Fruit fly (Drosophila melanogaster): Measurements from ENCODE around the gene dysc.
A peak's percentile ranks its signal among the peaks of the same experiment; 100 is the strongest.

dysc gene

dm6 chr3L:13864568-13864967 is 38.5 kb downstream of the dysc start:
- TF ChIP-seq CG14655 (GFP tag; optimal IDR thresholded peaks at IDR 0.05) (no peak), CG8159 (tag; optimal IDR thresholded peaks at IDR 0.05) (no peak)

- TF ChIP-seq CG4496 (GFP tag; IDR thresholded peaks at IDR 0.05) (peak; percentile 49; the same call in 2 of the 3 replicates), CG32121 (GFP tag; IDR thresholded peaks at IDR 0.05) (no peak)
These were observed 39.7 kb downstream of the dysc start for dm6 chr3L:13863365-13863775.

dm6 chr3L:13862403-13862802 is 40.6 kb downstream of the dysc start:
- no peak for TF ChIP-seq CG8159 (tag; optimal IDR thresholded peaks at IDR 0.05)
- TF ChIP-seq CG32121 (GFP tag; IDR thresholded peaks at IDR 0.05) = peak; percentile 84
- no peak for TF ChIP-seq D1 (tag; optimal IDR thresholded peaks at IDR 0.05)
- no peak; the same call in none of the 2 replicates for TF ChIP-seq CG10348 (GFP tag; IDR thresholded peaks at IDR 0.05)
- TF ChIP-seq Ets98B (GFP tag; IDR thresholded peaks at IDR 0.05) = peak; percentile 73
- TF ChIP-seq CG4496 (GFP tag; IDR thresholded peaks at IDR 0.05) = 0 out of 3 replicates have a peak, but pooled peaks have one; percentile 44
- TF ChIP-seq fd96Ca (GFP tag; IDR thresholded peaks at IDR 0.05) = peak; percentile 80
- no peak for TF ChIP-seq Pif1B (GFP tag; optimal IDR thresholded peaks at IDR 0.05)
- no peak for TF ChIP-seq Snoo (tag; optimal IDR thresholded peaks at IDR 0.05)
- no peak for TF ChIP-seq rn (GFP tag; IDR thresholded peaks at IDR 0.05)
- no peak for TF ChIP-seq CG17806 (tag; optimal IDR thresholded peaks at IDR 0.05)
- no peak for TF ChIP-seq CG15710 (tag; optimal IDR thresholded peaks at IDR 0.05)
- no peak for TF ChIP-seq EcR (GFP tag; optimal IDR thresholded peaks at IDR 0.05)
- no peak for TF ChIP-seq CG34367 (tag; optimal IDR thresholded peaks at IDR 0.05)
- no peak for TF ChIP-seq CG9948 (tag; optimal IDR thresholded peaks at IDR 0.05)

dm6 chr3L:13859688-13860373 is 43.2 kb downstream of the dysc start:
- no peak for TF ChIP-seq EcR (GFP tag; optimal IDR thresholded peaks at IDR 0.05)
- no peak for TF ChIP-seq CG13204 (GFP tag; optimal IDR thresholded peaks at IDR 0.05)
- TF ChIP-seq CG8301 (tag; optimal IDR thresholded peaks at IDR 0.05) = no peak
- no peak for TF ChIP-seq Ets98B (GFP tag; IDR thresholded peaks at IDR 0.05)
- no peak for TF ChIP-seq CG9948 (tag; optimal IDR thresholded peaks at IDR 0.05)
- no peak for TF ChIP-seq CG14655 (GFP tag; optimal IDR thresholded peaks at IDR 0.05)
- no peak for TF ChIP-seq gl (tag; optimal IDR thresholded peaks at IDR 0.05)
- no peak for TF ChIP-seq CG32121 (GFP tag; IDR thresholded peaks at IDR 0.05)
- TF ChIP-seq Pif1B (GFP tag; optimal IDR thresholded peaks at IDR 0.05) = no peak
- no peak for TF ChIP-seq CG12605 (GFP tag; IDR thresholded peaks at IDR 0.05)
- no peak for TF ChIP-seq CG15710 (tag; optimal IDR thresholded peaks at IDR 0.05)
- no peak for TF ChIP-seq Snoo (tag; optimal IDR thresholded peaks at IDR 0.05)
- TF ChIP-seq Pif1A (GFP tag; optimal IDR thresholded peaks at IDR 0.05) = no peak

dm6 chr3L:13845754-13846153 is 57.3 kb downstream of the dysc start, which contains the start of gene Hml:
Gene Hml, plus strand, starts transcription at chr3L:13846054.
- TF ChIP-seq CG15710 (tag; optimal IDR thresholded peaks at IDR 0.05) (no peak), Pif1B (GFP tag; optimal IDR thresholded peaks at IDR 0.05) (no peak), CG17806 (tag; optimal IDR thresholded peaks at IDR 0.05) (no peak), CG34367 (tag; optimal IDR thresholded peaks at IDR 0.05) (no peak), CG12605 (GFP tag; IDR thresholded peaks at IDR 0.05) (no peak), Snoo (tag; optimal IDR thresholded peaks at IDR 0.05) (no peak), CG10348 (GFP tag; IDR thresholded peaks at IDR 0.05) (no peak), Ets98B (GFP tag; IDR thresholded peaks at IDR 0.05) (no peak), Pif1A (GFP tag; optimal IDR thresholded peaks at IDR 0.05) (no peak)

dm6 chr3L:13845292-13845691 is 57.7 kb downstream of the dysc start:
- no peak for TF ChIP-seq CG10348 (GFP tag; IDR thresholded peaks at IDR 0.05)
- TF ChIP-seq Pif1B (GFP tag; optimal IDR thresholded peaks at IDR 0.05) = no peak
- TF ChIP-seq Snoo (tag; optimal IDR thresholded peaks at IDR 0.05) = no peak
- TF ChIP-seq rn (GFP tag; IDR thresholded peaks at IDR 0.05) = no peak
- peak; percentile 95 for TF ChIP-seq EcR (GFP tag; optimal IDR thresholded peaks at IDR 0.05)
- TF ChIP-seq D1 (tag; optimal IDR thresholded peaks at IDR 0.05) = no peak

- no peak for TF ChIP-seq rn (GFP tag; IDR thresholded peaks at IDR 0.05)
- no peak for TF ChIP-seq CG13204 (GFP tag; optimal IDR thresholded peaks at IDR 0.05)
- no peak for TF ChIP-seq CG8301 (tag; optimal IDR thresholded peaks at IDR 0.05)
- TF ChIP-seq Ets98B (GFP tag; IDR thresholded peaks at IDR 0.05) = no peak
- no peak for TF ChIP-seq CG9948 (tag; optimal IDR thresholded peaks at IDR 0.05)
- TF ChIP-seq CG14655 (GFP tag; optimal IDR thresholded peaks at IDR 0.05) = no peak
- TF ChIP-seq Pif1B (GFP tag; optimal IDR thresholded peaks at IDR 0.05) = no peak
- no peak for TF ChIP-seq CG4496 (GFP tag; IDR thresholded peaks at IDR 0.05)
- TF ChIP-seq CG15710 (tag; optimal IDR thresholded peaks at IDR 0.05) = no peak
- no peak for TF ChIP-seq gl (tag; optimal IDR thresholded peaks at IDR 0.05)
- no peak for TF ChIP-seq D1 (tag; optimal IDR thresholded peaks at IDR 0.05)
- TF ChIP-seq CG8159 (tag; optimal IDR thresholded peaks at IDR 0.05) = no peak
- TF ChIP-seq CG17806 (tag; optimal IDR thresholded peaks at IDR 0.05) = no peak
- no peak for TF ChIP-seq CG34367 (tag; optimal IDR thresholded peaks at IDR 0.05)
- no peak for TF ChIP-seq CG12605 (GFP tag; IDR thresholded peaks at IDR 0.05)
These were observed 59.7 kb downstream of the dysc start, which contains the start of gene Tsp68C for dm6 chr3L:13843356-13843755. Gene Tsp68C, plus strand, starts transcription at chr3L:13843656.

Data from whole organism, pupa.